Worm (Caenorhabditis elegans) whole organism, L1 larva: ENCODE data around the gene srh-288.

ENCODE experiments used
- ces-1 ChIP-seq: fragments of 150-350 bp; optimal IDR thresholded peaks from 2 replicates; lab custom pipeline; 2014; ENCODE audit warnings: missing biosample characterization, missing genetic modification reagents, missing genetic modification characterization
- dpl-1 ChIP-seq, 3 experiments: fragments of 150-350 bp in 2 of 3; sonication (generic microtip) in 1 of 3; optimal IDR thresholded peaks; 2 replicates each; lab custom pipeline; 2014 to 2017; ENCODE audit warnings: missing biosample characterization in 3 of 3, missing genetic modification characterization in 3 of 3, missing genetic modification reagents in 3 of 3
- elt-3 ChIP-seq, 6 experiments: fragments of 150-350 bp in 1 of 6; sonication (generic microtip); optimal IDR thresholded peaks; 2 replicates each; lab custom pipeline; 2017 to 2018; ENCODE audit warnings: missing biosample characterization in 6 of 6, missing genetic modification characterization in 6 of 6, inconsistent platforms in 1 of 6
- nhr-76 ChIP-seq: sonication (generic microtip); optimal IDR thresholded peaks from 2 replicates; lab custom pipeline; 2017; ENCODE audit warnings: missing biosample characterization, missing genetic modification characterization
- pqm-1 ChIP-seq: sonication (generic microtip); optimal IDR thresholded peaks from 3 replicates; lab custom pipeline; 2017; ENCODE audit warnings: missing biosample characterization, missing genetic modification characterization
- unc-62 ChIP-seq: fragments of 150-350 bp; optimal IDR thresholded peaks from 2 replicates; lab custom pipeline; 2014; ENCODE audit warnings: missing biosample characterization, missing genetic modification reagents, missing genetic modification characterization
- xbp-1 ChIP-seq: sonication (generic microtip); optimal IDR thresholded peaks from 2 replicates; lab custom pipeline; 2016; ENCODE audit warnings: missing genetic modification characterization, missing compliant biosample characterization
- ztf-11 ChIP-seq, 2 experiments: sonication (generic microtip); optimal IDR thresholded peaks; 2 replicates each; lab custom pipeline; 2016 to 2017; ENCODE audit warnings: missing genetic modification characterization in 2 of 2, missing biosample characterization in 1 of 2, missing compliant biosample characterization in 1 of 2

DNA sequence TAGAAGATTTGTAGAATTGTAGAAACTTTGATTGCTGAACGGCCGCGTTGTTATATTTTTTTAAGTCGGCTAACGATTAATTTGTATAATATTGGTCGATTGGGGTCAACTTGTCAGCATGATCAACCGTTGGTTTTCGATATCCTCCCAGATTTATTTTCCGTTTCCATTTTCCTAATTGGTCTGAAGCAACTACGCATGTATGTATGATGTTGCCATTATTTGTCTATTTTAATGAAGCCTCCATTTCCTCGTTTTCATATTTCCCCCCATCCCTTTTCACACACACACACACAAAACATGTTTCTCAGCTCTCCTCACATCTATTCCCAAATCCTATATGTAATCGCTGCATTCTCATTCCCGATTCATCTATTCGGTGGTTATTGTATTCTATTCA lies 5.0 kb upstream of the srh-288 start, which contains the start of gene srh-287:
- TF ChIP-seq nhr-76 (no peak), dpl-1 (GFP tag; optimal IDR thresholded peaks at IDR 0.05; lab: Kevin White, UChicago) (no peak), ztf-11 (tag; optimal IDR thresholded peaks at IDR 0.05; lab: Kevin White, UChicago) (no peak), unc-62 (GFP tag; lab: Kevin White, UChicago) (no peak), ces-1 (GFP tag; lab: Kevin White, UChicago) (no peak), xbp-1 (tag; lab: Kevin White, UChicago) (no peak), elt-3 (tag; optimal IDR thresholded peaks at IDR 0.05; lab: Kevin White, UChicago) (no peak), pqm-1 (tag; lab: Kevin White, UChicago) (no peak)
